Worm (Caenorhabditis elegans) whole organism, young adult: ENCODE data around the gene fut-1.

Experiments used
- B0019.2 ChIP-seq: fragments of 200-800 bp; sonication (Bioruptor generic); conservative IDR thresholded peaks from 2 replicates; pipeline ENCODE4 v1.3.6; 2022; ENCODE audit warnings: missing genetic modification reagents, missing genetic modification characterization, missing compliant biosample characterization
- B0261.1 ChIP-seq: sonication (generic microtip); optimal IDR thresholded peaks from 2 replicates; lab custom pipeline; 2016; ENCODE audit warnings: mild to moderate bottlenecking, missing genetic modification characterization, moderate library complexity, missing compliant biosample characterization
- B0336.3 ChIP-seq: fragments of 200-800 bp; sonication (Bioruptor generic); IDR thresholded peaks from 2 replicates; pipeline ENCODE4 v1.3.6; 2022; ENCODE audit warnings: missing genetic modification characterization, missing compliant biosample characterization
- C06A6.2 ChIP-seq: fragments of 200-800 bp; sonication (Bioruptor generic); conservative IDR thresholded peaks from 2 replicates; pipeline ENCODE4 v1.3.6; 2022; ENCODE audit warnings: missing genetic modification characterization, missing compliant biosample characterization
- F22D6.2 ChIP-seq: sonication (generic microtip); optimal IDR thresholded peaks from 2 replicates; lab custom pipeline; 2016; ENCODE audit warnings: mild to moderate bottlenecking, missing genetic modification characterization, missing compliant biosample characterization
- F23B12.7 ChIP-seq: sonication (generic microtip); optimal IDR thresholded peaks from 2 replicates; lab custom pipeline; 2017; ENCODE audit warnings: missing genetic modification characterization, mild to moderate bottlenecking, missing compliant biosample characterization, antibody characterized with exemption, moderate library complexity; ENCODE audit not compliant: insufficient read depth
- F52B5.7 ChIP-seq: sonication (generic microtip); optimal IDR thresholded peaks from 2 replicates; lab custom pipeline; 2016; ENCODE audit warnings: mild to moderate bottlenecking, missing genetic modification characterization, missing compliant biosample characterization
- Y53G8AR.9 ChIP-seq: fragments of 200-800 bp; sonication (Bioruptor generic); conservative IDR thresholded peaks from 2 replicates; pipeline ENCODE4 v1.3.6; 2022; ENCODE audit warnings: missing genetic modification reagents, missing genetic modification characterization, missing compliant biosample characterization
- Y56A3A.18 ChIP-seq: fragments of 200-800 bp; sonication (Bioruptor generic); IDR thresholded peaks from 2 replicates; pipeline ENCODE4 v1.3.6; 2022; ENCODE audit warnings: missing genetic modification reagents, missing genetic modification characterization, missing compliant biosample characterization
- ZK185.1 ChIP-seq: sonication (generic microtip); optimal IDR thresholded peaks from 2 replicates; lab custom pipeline; 2016; ENCODE audit warnings: mild to moderate bottlenecking, missing genetic modification characterization, missing compliant biosample characterization; ENCODE audit not compliant: poor library complexity, severe bottlenecking
- ama-1 ChIP-seq, 3 experiments: fragments of 150-350 bp in 1 of 3; sonication (generic microtip) in 2 of 3; optimal IDR thresholded peaks; 2 replicates each; lab custom pipeline; 2014 to 2018; ENCODE audit warnings: missing biosample characterization in 2 of 3, missing genetic modification characterization in 2 of 3, missing genetic modification reagents in 2 of 3
- aptf-3 ChIP-seq: fragments of 200-800 bp; sonication (Bioruptor generic); IDR thresholded peaks from 2 replicates; pipeline ENCODE4 v1.3.6; 2022; ENCODE audit warnings: missing genetic modification characterization, missing compliant biosample characterization
- attf-6 ChIP-seq: fragments of 200-800 bp; sonication (Bioruptor generic); IDR thresholded peaks from 2 replicates; pipeline ENCODE4 v1.3.6; 2022; ENCODE audit warnings: missing genetic modification reagents, missing genetic modification characterization, missing compliant biosample characterization
- cebp-1 ChIP-seq, 2 experiments: fragments of 200-800 bp in 1 of 2; sonication (Bioruptor generic) in 1 of 2; sonication (generic microtip) in 1 of 2; IDR thresholded peaks in 1 of 2; optimal IDR thresholded peaks in 1 of 2; 2 replicates each; pipeline versions ENCODE4 v1.3.6 to Lab custom; 2017 to 2022; ENCODE audit warnings: missing compliant biosample characterization in 2 of 2, missing genetic modification characterization in 2 of 2, mild to moderate bottlenecking in 1 of 2, missing genetic modification reagents in 1 of 2, moderate library complexity in 1 of 2
- ceh-58 ChIP-seq: fragments of 200-800 bp; sonication (Bioruptor generic); IDR thresholded peaks from 2 replicates; pipeline ENCODE4 v1.3.6; 2022; ENCODE audit warnings: missing genetic modification characterization, missing compliant biosample characterization
- die-1 ChIP-seq: sonication (generic microtip); optimal IDR thresholded peaks from 2 replicates; lab custom pipeline; 2016; ENCODE audit warnings: missing genotype, mild to moderate bottlenecking, missing genetic modification characterization, missing compliant biosample characterization
- dox-1 ChIP-seq: fragments of 200-800 bp; sonication (Bioruptor generic); IDR thresholded peaks from 2 replicates; pipeline ENCODE4 v1.3.6; 2022; ENCODE audit warnings: missing genetic modification reagents, missing genetic modification characterization, missing compliant biosample characterization
- dpl-1 ChIP-seq: fragments of 150-350 bp; optimal IDR thresholded peaks from 2 replicates; lab custom pipeline; 2014; ENCODE audit warnings: missing biosample characterization, missing genetic modification reagents, missing genetic modification characterization
- ekl-4 ChIP-seq: fragments of 200-800 bp; sonication (Bioruptor generic); IDR thresholded peaks from 2 replicates; pipeline ENCODE4 v1.3.6; 2022; ENCODE audit warnings: missing genetic modification reagents, missing genetic modification characterization, missing compliant biosample characterization
- ets-4 ChIP-seq: fragments of 200-800 bp; sonication (Bioruptor generic); optimal IDR thresholded peaks from 2 replicates; lab custom pipeline; 2018; ENCODE audit warnings: mild to moderate bottlenecking, missing genetic modification characterization, missing compliant biosample characterization
- fkh-3 ChIP-seq: sonication (generic microtip); optimal IDR thresholded peaks from 2 replicates; lab custom pipeline; 2016; ENCODE audit warnings: mild to moderate bottlenecking, missing genetic modification characterization, missing compliant biosample characterization
- hlh-26 ChIP-seq: fragments of 200-800 bp; sonication (Bioruptor generic); conservative IDR thresholded peaks from 2 replicates; pipeline ENCODE4 v1.3.6; 2022; ENCODE audit warnings: missing genetic modification reagents, missing genetic modification characterization, missing compliant biosample characterization
- hsf-1 ChIP-seq: fragments of 200-800 bp; sonication (Bioruptor generic); IDR thresholded peaks from 2 replicates; pipeline ENCODE4 v1.3.6; 2022; ENCODE audit warnings: missing genetic modification reagents, missing genetic modification characterization, missing compliant biosample characterization
- lag-1 ChIP-seq: fragments of 200-800 bp; sonication (Bioruptor generic); IDR thresholded peaks from 2 replicates; pipeline ENCODE4 v1.3.6; 2022; ENCODE audit warnings: missing genetic modification reagents, missing genetic modification characterization, missing compliant biosample characterization
- lin-54 ChIP-seq: fragments of 200-800 bp; sonication (Bioruptor generic); optimal IDR thresholded peaks from 2 replicates; lab custom pipeline; 2018; ENCODE audit warnings: mild to moderate bottlenecking, missing genetic modification characterization, missing compliant biosample characterization
- madf-3 ChIP-seq: fragments of 200-800 bp; sonication (Bioruptor generic); IDR thresholded peaks from 2 replicates; pipeline ENCODE4 v1.3.6; 2022; ENCODE audit warnings: missing genetic modification reagents, missing genetic modification characterization, missing compliant biosample characterization
- mel-28 ChIP-seq: sonication (generic microtip); optimal IDR thresholded peaks from 2 replicates; lab custom pipeline; 2016; ENCODE audit warnings: borderline replicate concordance, mild to moderate bottlenecking, missing genetic modification characterization, missing compliant biosample characterization
- mes-4 ChIP-seq: sonication (generic microtip); optimal IDR thresholded peaks from 2 replicates; lab custom pipeline; 2016; ENCODE audit warnings: missing genotype, missing genetic modification characterization, missing compliant biosample characterization
- mxl-1 ChIP-seq: sonication (generic microtip); optimal IDR thresholded peaks from 2 replicates; lab custom pipeline; 2016; ENCODE audit warnings: missing genetic modification characterization, missing compliant biosample characterization
- nfyb-1 ChIP-seq: fragments of 200-800 bp; sonication (Bioruptor generic); IDR thresholded peaks from 2 replicates; pipeline ENCODE4 v1.3.6; 2022; ENCODE audit warnings: missing genetic modification reagents, missing genetic modification characterization, missing compliant biosample characterization
- nhr-27 ChIP-seq: fragments of 200-800 bp; sonication (Bioruptor generic); optimal IDR thresholded peaks from 2 replicates; lab custom pipeline; 2018; ENCODE audit warnings: mild to moderate bottlenecking, missing genetic modification characterization, moderate library complexity, missing compliant biosample characterization
- sdz-38 ChIP-seq: sonication (generic microtip); optimal IDR thresholded peaks from 2 replicates; lab custom pipeline; 2016; ENCODE audit warnings: missing genotype, missing genetic modification characterization, missing compliant biosample characterization
- snpc-4 ChIP-seq, 5 experiments: fragments of 150-350 bp in 1 of 5; sonication (generic microtip) in 4 of 5; optimal IDR thresholded peaks; 2 replicates each; lab custom pipeline; 2014 to 2018; ENCODE audit warnings: missing genetic modification characterization in 5 of 5, missing biosample characterization in 3 of 5, antibody characterized with exemption in 2 of 5, mild to moderate bottlenecking in 2 of 5, missing compliant biosample characterization in 2 of 5, missing genotype in 2 of 5, moderate library complexity in 2 of 5, missing genetic modification reagents in 1 of 5
- sptf-2 ChIP-seq: fragments of 200-800 bp; sonication (Bioruptor generic); optimal IDR thresholded peaks from 2 replicates; lab custom pipeline; 2018; ENCODE audit warnings: mild to moderate bottlenecking, missing genetic modification characterization, missing compliant biosample characterization
- tbx-9 ChIP-seq: sonication (generic microtip); optimal IDR thresholded peaks from 2 replicates; lab custom pipeline; 2016; ENCODE audit warnings: borderline replicate concordance, missing genetic modification characterization, inconsistent platforms, missing compliant biosample characterization
- tlf-1 ChIP-seq: fragments of 200-800 bp; sonication (Bioruptor generic); optimal IDR thresholded peaks from 2 replicates; lab custom pipeline; 2018; ENCODE audit warnings: mild to moderate bottlenecking, missing genetic modification characterization, missing compliant biosample characterization
- zfh-2 ChIP-seq: fragments of 200-800 bp; sonication (Bioruptor generic); conservative IDR thresholded peaks from 2 replicates; pipeline ENCODE4 v1.3.6; 2022; ENCODE audit warnings: missing genetic modification reagents, missing genetic modification characterization, missing compliant biosample characterization
- zim-3 ChIP-seq: sonication (generic microtip); optimal IDR thresholded peaks from 2 replicates; lab custom pipeline; 2017; ENCODE audit warnings: mild to moderate bottlenecking, missing genetic modification characterization, moderate library complexity, missing compliant biosample characterization
- ztf-28 ChIP-seq: fragments of 200-800 bp; sonication (Bioruptor generic); IDR thresholded peaks from 2 replicates; pipeline ENCODE4 v1.3.6; 2022; ENCODE audit warnings: missing genetic modification reagents, missing genetic modification characterization, missing compliant biosample characterization

fut-1 gene

DNA sequence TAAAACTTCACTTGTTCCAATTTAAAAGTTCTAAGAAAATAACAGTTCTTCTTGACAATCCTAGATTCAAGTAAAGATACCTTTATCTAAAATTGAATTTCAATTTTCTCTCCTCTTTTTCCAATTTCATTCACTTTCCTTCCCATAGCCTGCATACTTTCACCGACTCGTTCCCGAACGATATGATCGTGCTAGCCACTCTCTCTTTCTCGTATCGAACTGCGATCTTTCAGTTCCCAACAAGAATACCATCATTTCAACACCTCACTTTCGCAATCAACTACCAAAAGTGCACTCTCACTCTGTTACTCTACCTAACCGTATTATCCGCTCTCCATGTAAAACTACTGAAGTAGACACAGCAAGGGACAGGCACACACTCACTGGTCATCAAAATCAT, 9.3 kb downstream of the fut-1 start:
- TF ChIP-seq nfyb-1 (no peak), ceh-58 (no peak), C06A6.2 (GFP tag; lab: Robert Waterston, UW) (no peak), nhr-27 (tag; lab: Kevin White, UChicago) (no peak), F23B12.7 (tag; lab: Kevin White, UChicago) (no peak), F22D6.2 (tag; lab: Kevin White, UChicago) (no peak), hsf-1 (no peak), sptf-2 (GFP tag; lab: Kevin White, UChicago) (no peak), ekl-4 (GFP tag; lab: Robert Waterston, UW) (no peak), snpc-4 (GFP tag; optimal IDR thresholded peaks at IDR 0.05; lab: Kevin White, UChicago) (no peak), snpc-4 (tag; optimal IDR thresholded peaks at IDR 0.05; lab: Kevin White, UChicago) (no peak), hlh-26 (GFP tag; lab: Robert Waterston, UW) (no peak), sdz-38 (no peak), lag-1 (no peak), B0261.1 (tag; lab: Kevin White, UChicago) (no peak), B0019.2 (GFP tag; lab: Robert Waterston, UW) (no peak), mes-4 (tag; lab: Kevin White, UChicago) (no peak), die-1 (tag; lab: Kevin White, UChicago) (no peak)

DNA sequence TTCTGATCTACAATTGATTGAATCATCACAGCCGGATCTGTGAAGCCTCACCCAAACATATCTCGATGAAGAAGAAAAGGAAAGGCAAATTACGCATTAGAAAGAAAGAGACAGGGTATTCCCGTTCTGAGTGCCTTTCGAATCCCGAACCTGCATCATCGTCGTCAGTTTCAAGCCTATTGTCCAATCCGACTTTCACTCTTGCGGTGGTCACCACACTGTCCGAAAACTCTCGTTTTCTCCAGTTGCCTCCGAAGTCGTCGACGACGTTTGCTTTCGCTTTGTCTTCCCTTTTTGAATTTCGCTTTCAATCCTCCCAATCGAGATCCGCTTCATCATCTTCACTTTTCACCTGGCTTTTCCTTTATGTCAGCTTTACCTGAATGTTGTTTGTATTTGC, 10.3 kb downstream of the fut-1 start:
- TF ChIP-seq zfh-2: no peak
- TF ChIP-seq aptf-3 (GFP tag; lab: Robert Waterston, UW): no peak
- no peak for TF ChIP-seq mxl-1 (tag; lab: Kevin White, UChicago)
- no peak for TF ChIP-seq madf-3 (GFP tag; lab: Robert Waterston, UW)
- TF ChIP-seq hsf-1: no peak
- no peak for TF ChIP-seq B0336.3
- no peak for TF ChIP-seq zim-3
- TF ChIP-seq ets-4 (GFP tag; lab: Kevin White, UChicago): no peak
- no peak for TF ChIP-seq B0261.1 (tag; lab: Kevin White, UChicago)
- no peak for TF ChIP-seq sdz-38
- no peak for TF ChIP-seq Y53G8AR.9
- no peak for TF ChIP-seq lin-54 (GFP tag; lab: Kevin White, UChicago)
- TF ChIP-seq nfyb-1: no peak
- no peak for TF ChIP-seq attf-6 (GFP tag; lab: Robert Waterston, UW)
- TF ChIP-seq dpl-1 (GFP tag; lab: Kevin White, UChicago): no peak
- no peak for TF ChIP-seq tlf-1
- no peak for TF ChIP-seq Y56A3A.18 (GFP tag; lab: Robert Waterston, UW)
- TF ChIP-seq fkh-3: no peak

DNA sequence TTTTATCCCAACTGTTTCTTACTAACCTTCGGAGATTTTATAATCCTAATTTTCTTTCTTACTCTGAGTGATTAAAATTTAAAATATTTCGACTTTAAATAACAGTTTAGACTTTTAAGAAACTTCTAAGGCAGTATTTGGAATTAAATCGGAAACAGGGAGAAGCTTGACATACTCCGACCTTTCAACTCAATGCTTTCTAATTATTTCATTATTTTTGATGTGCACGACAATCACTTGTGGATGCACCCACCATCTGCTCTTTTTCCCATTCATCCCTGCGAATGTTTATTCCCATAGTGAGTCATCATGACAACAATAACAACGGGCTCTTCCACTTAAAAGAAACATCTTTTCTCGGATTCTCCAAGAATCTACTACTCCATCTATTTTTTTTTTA, 10.8 kb downstream of the fut-1 start:
- TF ChIP-seq Y56A3A.18 (GFP tag; lab: Robert Waterston, UW) (no peak), zfh-2 (no peak)

DNA sequence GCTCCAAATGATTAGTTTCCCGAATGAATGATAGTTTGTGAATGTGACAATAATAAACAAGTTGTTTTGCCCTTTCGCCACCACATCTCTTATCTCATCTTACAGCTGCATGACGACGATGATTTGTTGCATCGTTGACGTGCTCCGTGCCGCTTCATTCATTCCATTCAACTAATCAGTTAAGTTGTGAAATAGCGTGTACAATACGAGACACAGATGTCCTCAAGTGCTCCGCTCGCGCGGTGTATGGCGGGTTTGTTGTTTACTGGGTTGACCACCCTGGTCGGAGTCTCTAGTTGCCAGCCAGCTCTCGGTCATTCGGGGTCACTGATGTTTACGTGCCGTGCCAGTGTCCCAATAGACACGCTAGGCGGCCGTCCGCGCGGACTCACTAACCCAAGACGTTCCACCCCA, 11.4 kb downstream of the fut-1 start:
- TF ChIP-seq dox-1 (GFP tag; lab: Robert Waterston, UW) (peak; percentile 10; the same call in 1 of the 2 replicates), zfh-2 (peak; percentile 73), F52B5.7 (peak; percentile 4), Y56A3A.18 (GFP tag; lab: Robert Waterston, UW) (no peak), ztf-28 (0 out of 2 replicates have a peak, but pooled peaks have one; percentile 25), tbx-9 (peak; percentile 58), ama-1 (optimal IDR thresholded peaks at IDR 0.05; lab: Kevin White, UChicago) (no peak), ama-1 (GFP tag; optimal IDR thresholded peaks at IDR 0.05; lab: Kevin White, UChicago) (peak in 1 of 2 experiments; percentile 22), ZK185.1 (tag; lab: Kevin White, UChicago) (peak; percentile 49), mel-28 (tag; lab: Kevin White, UChicago) (no peak), cebp-1 (GFP tag; IDR thresholded peaks at IDR 0.05; lab: Robert Waterston, UW) (peak; percentile 50; the same call in 1 of the 2 replicates), cebp-1 (tag; optimal IDR thresholded peaks at IDR 0.05; lab: Kevin White, UChicago) (peak; percentile 27)
- TF ChIP-seq, all 124 proteins: peak for 8
